Worm (Caenorhabditis elegans) whole organism, L4 larva: ENCODE data around the gene F49F1.14.

ENCODE experiments used
- F10B5.3 ChIP-seq: sonication (generic microtip); optimal IDR thresholded peaks from 2 replicates; lab custom pipeline; 2016; ENCODE audit warnings: mild to moderate bottlenecking, missing genetic modification characterization, missing compliant biosample characterization
- F44E2.7 ChIP-seq: fragments of 200-800 bp; sonication (Bioruptor generic); IDR thresholded peaks from 2 replicates; pipeline ENCODE4 v2.1.2; 2022; ENCODE audit warnings: missing genetic modification characterization, missing compliant biosample characterization
- R02D3.7 ChIP-seq: fragments of 150-350 bp; sonication (generic microtip); optimal IDR thresholded peaks from 3 replicates; lab custom pipeline; 2014; ENCODE audit warnings: missing biosample characterization, missing genetic modification characterization
- T20F7.1 ChIP-seq: fragments of 200-800 bp; sonication (Bioruptor generic); optimal IDR thresholded peaks from 2 replicates; lab custom pipeline; 2018; ENCODE audit warnings: mild to moderate bottlenecking, missing genetic modification characterization, missing compliant biosample characterization
- T26A8.4 ChIP-seq: fragments of 200-800 bp; sonication (Bioruptor generic); IDR thresholded peaks from 2 replicates; pipeline ENCODE4 v1.3.6; 2022; ENCODE audit warnings: missing genetic modification characterization, missing compliant biosample characterization
- ZK546.5 ChIP-seq, 2 experiments: sonication (generic microtip); optimal IDR thresholded peaks; 2 replicates each; lab custom pipeline; 2017; ENCODE audit warnings: missing biosample characterization in 2 of 2, missing genetic modification characterization in 2 of 2
- aha-1 ChIP-seq: fragments of 150-350 bp; peaks from one replicate; lab custom pipeline; 2014; ENCODE audit warnings: missing biosample characterization, missing genetic modification characterization
- aly-2 ChIP-seq: sonication (generic microtip); optimal IDR thresholded peaks from 2 replicates; lab custom pipeline; 2018; ENCODE audit warnings: missing biosample characterization, missing genetic modification characterization
- ceh-20 ChIP-seq: fragments of 200-800 bp; sonication (Bioruptor generic); IDR thresholded peaks from 2 replicates; pipeline ENCODE4 v1.3.6; 2022; ENCODE audit warnings: missing genetic modification reagents, missing genetic modification characterization, missing compliant biosample characterization
- ceh-62 ChIP-seq: sonication (generic microtip); optimal IDR thresholded peaks from 2 replicates; lab custom pipeline; 2017; ENCODE audit warnings: missing biosample characterization, missing genetic modification characterization
- ces-1 ChIP-seq: fragments of 150-350 bp; sonication (generic microtip); optimal IDR thresholded peaks from 4 replicates; lab custom pipeline; 2014; ENCODE audit warnings: missing biosample characterization, missing genetic modification reagents, missing genetic modification characterization
- cey-2 ChIP-seq: sonication (generic microtip); optimal IDR thresholded peaks from 3 replicates; lab custom pipeline; 2017; ENCODE audit warnings: missing genetic modification characterization, mild to moderate bottlenecking, missing compliant biosample characterization, antibody characterized with exemption, borderline replicate concordance; ENCODE audit not compliant: insufficient read depth
- daf-16 ChIP-seq, 3 experiments: sonication (generic microtip); optimal IDR thresholded peaks; 2 replicates each; lab custom pipeline; 2016 to 2017; ENCODE audit warnings: missing genetic modification characterization in 3 of 3, missing genetic modification reagents in 3 of 3, mild to moderate bottlenecking in 2 of 3, missing compliant biosample characterization in 2 of 3, missing biosample characterization in 1 of 3, moderate library complexity in 1 of 3
- fkh-10 ChIP-seq: fragments of 150-350 bp; optimal IDR thresholded peaks from 2 replicates; lab custom pipeline; 2014; ENCODE audit warnings: missing biosample characterization, missing genetic modification reagents, missing genetic modification characterization
- gei-8 ChIP-seq: fragments of 200-800 bp; sonication (Bioruptor generic); optimal IDR thresholded peaks from 2 replicates; lab custom pipeline; 2018; ENCODE audit warnings: mild to moderate bottlenecking, missing genetic modification characterization, missing compliant biosample characterization
- hlh-11 ChIP-seq: fragments of 200-800 bp; sonication (Bioruptor generic); optimal IDR thresholded peaks from 2 replicates; lab custom pipeline; 2018; ENCODE audit warnings: mild to moderate bottlenecking, missing genetic modification characterization, missing compliant biosample characterization
- hlh-30 ChIP-seq: sonication (generic microtip); optimal IDR thresholded peaks from 2 replicates; lab custom pipeline; 2017; ENCODE audit warnings: antibody characterized with exemption, mild to moderate bottlenecking, missing genetic modification characterization, missing compliant biosample characterization; ENCODE audit not compliant: insufficient read depth
- lir-3 ChIP-seq: sonication (generic microtip); optimal IDR thresholded peaks from 2 replicates; lab custom pipeline; 2016; ENCODE audit warnings: mild to moderate bottlenecking, missing genetic modification characterization, missing compliant biosample characterization
- lsy-2 ChIP-seq, 2 experiments: fragments of 150-350 bp in 1 of 2; sonication (generic microtip) in 1 of 2; optimal IDR thresholded peaks; 2 replicates each; lab custom pipeline; 2014 to 2017; ENCODE audit warnings: missing biosample characterization in 2 of 2, missing genetic modification characterization in 2 of 2
- madf-9 ChIP-seq: fragments of 200-800 bp; sonication (Bioruptor generic); conservative IDR thresholded peaks from 2 replicates; pipeline ENCODE4 v1.3.6; 2022; ENCODE audit warnings: missing genetic modification reagents, missing genetic modification characterization, missing compliant biosample characterization
- mes-2 ChIP-seq: sonication (generic microtip); optimal IDR thresholded peaks from 2 replicates; lab custom pipeline; 2016; ENCODE audit warnings: missing genotype, mild to moderate bottlenecking, missing genetic modification characterization, missing compliant biosample characterization; ENCODE audit not compliant: poor library complexity, severe bottlenecking
- nhr-10 ChIP-seq: fragments of 150-350 bp; optimal IDR thresholded peaks from 2 replicates; lab custom pipeline; 2014; ENCODE audit warnings: missing biosample characterization, missing genetic modification characterization
- nhr-11 ChIP-seq: fragments of 150-350 bp; optimal IDR thresholded peaks from 2 replicates; lab custom pipeline; 2014; ENCODE audit warnings: missing biosample characterization, missing genetic modification characterization
- nhr-25 ChIP-seq: sonication (generic microtip); optimal IDR thresholded peaks from 2 replicates; lab custom pipeline; 2017; ENCODE audit warnings: missing genetic modification characterization, mild to moderate bottlenecking, missing compliant biosample characterization, antibody characterized with exemption, moderate library complexity, borderline replicate concordance; ENCODE audit not compliant: insufficient read depth
- nhr-28 ChIP-seq: fragments of 150-350 bp; optimal IDR thresholded peaks from 2 replicates; lab custom pipeline; 2014; ENCODE audit warnings: missing biosample characterization, missing genetic modification characterization
- nhr-76 ChIP-seq: fragments of 150-350 bp; optimal IDR thresholded peaks from 2 replicates; lab custom pipeline; 2014; ENCODE audit warnings: missing biosample characterization, missing genetic modification characterization
- spr-1 ChIP-seq: sonication (generic microtip); optimal IDR thresholded peaks from 2 replicates; lab custom pipeline; 2016; ENCODE audit warnings: mild to moderate bottlenecking, missing genetic modification characterization, missing compliant biosample characterization
- tra-1 ChIP-seq: fragments of 200-800 bp; sonication (Bioruptor generic); IDR thresholded peaks from 2 replicates; pipeline ENCODE4 v1.3.6; 2022; ENCODE audit warnings: missing genetic modification reagents, missing genetic modification characterization, missing compliant biosample characterization
- unc-62 ChIP-seq, 3 experiments: fragments of 150-350 bp in 1 of 3; sonication (generic microtip); optimal IDR thresholded peaks in 2 of 3; peaks in 1 of 3; 1 replicate in 1 of 3; 2 replicates in 2 of 3; lab custom pipeline; 2014 to 2017; ENCODE audit warnings: missing biosample characterization in 3 of 3, missing genetic modification characterization in 3 of 3, missing genetic modification reagents in 3 of 3, missing genotype in 1 of 3
- zag-1 ChIP-seq: fragments of 150-350 bp; optimal IDR thresholded peaks from 2 replicates; lab custom pipeline; 2014; ENCODE audit warnings: missing biosample characterization, missing genetic modification characterization
- zip-11 ChIP-seq: fragments of 200-800 bp; sonication (Bioruptor generic); IDR thresholded peaks from 2 replicates; pipeline ENCODE4 v1.3.6; 2022; ENCODE audit warnings: missing genetic modification characterization, missing compliant biosample characterization
- ztf-7 ChIP-seq: fragments of 150-350 bp; optimal IDR thresholded peaks from 2 replicates; lab custom pipeline; 2014; ENCODE audit warnings: missing biosample characterization, missing genetic modification characterization

Gene F49F1.14

ce11 chrIV:4114526-4114925 is 2.2 kb upstream of the F49F1.14 start, which contains the start of gene F49F1.15:
TSS of gene F49F1.15 (minus strand) at chrIV:4114626.
- TF ChIP-seq lir-3 (tag; lab: Kevin White, UChicago) = no peak
- TF ChIP-seq nhr-10 (tag; lab: Kevin White, UChicago) = no peak
- TF ChIP-seq fkh-10 = no peak

ce11 chrIV:4108767-4109166 is 3.5 kb downstream of the F49F1.14 start, which contains the start of gene C35B1.7:
TSS of gene C35B1.7 (plus strand) at chrIV:4109067.
- TF ChIP-seq nhr-28 (no peak), fkh-10 (no peak), hlh-11 (tag; lab: Kevin White, UChicago) (no peak), aly-2 (no peak), nhr-25 (tag; lab: Kevin White, UChicago) (no peak), spr-1 (tag; lab: Kevin White, UChicago) (no peak), ces-1 (GFP tag; lab: Kevin White, UChicago) (no peak), nhr-76 (no peak), nhr-10 (tag; lab: Kevin White, UChicago) (no peak), F10B5.3 (tag; lab: Kevin White, UChicago) (no peak), cey-2 (no peak), gei-8 (GFP tag; lab: Kevin White, UChicago) (no peak), tra-1 (GFP tag; lab: Robert Waterston, UW) (no peak), ZK546.5 (tag; optimal IDR thresholded peaks at IDR 0.05; lab: Kevin White, UChicago) (no peak), ztf-7 (tag; lab: Kevin White, UChicago) (no peak), F44E2.7 (GFP tag; lab: Robert Waterston, UW) (no peak), T26A8.4 (GFP tag; lab: Robert Waterston, UW) (no peak), T20F7.1 (GFP tag; lab: Kevin White, UChicago) (no peak)

ce11 chrIV:4102720-4103119 is 9.6 kb downstream of the F49F1.14 start, which contains the start of gene ubc-1:
TSS of gene ubc-1 (plus strand) at chrIV:4103020.
- TF ChIP-seq unc-62 (GFP tag; optimal IDR thresholded peaks at IDR 0.05 in 1 of 2; lab: Kevin White, UChicago) (peak in 1 of 2 experiments; percentile 58), unc-62 (tag; optimal IDR thresholded peaks at IDR 0.05; lab: Kevin White, UChicago) (no peak), zip-11 (GFP tag; lab: Robert Waterston, UW) (no peak)

- TF ChIP-seq daf-16 (GFP tag; optimal IDR thresholded peaks at IDR 0.05; lab: Kevin White, UChicago) (peak in 1 of 2 experiments; percentile 95), daf-16 (tag; optimal IDR thresholded peaks at IDR 0.05; lab: Kevin White, UChicago) (no peak), zag-1 (tag; lab: Kevin White, UChicago) (no peak), hlh-30 (tag; lab: Kevin White, UChicago) (peak; percentile 45), fkh-10 (no peak)
Observed at ce11 chrIV:4099773-4100172, 12.5 kb downstream of the F49F1.14 start.

- no peak for TF ChIP-seq R02D3.7
- TF ChIP-seq ceh-62 = no peak
- no peak for TF ChIP-seq ztf-7 (tag; lab: Kevin White, UChicago)
- TF ChIP-seq hlh-11 (tag; lab: Kevin White, UChicago) = no peak
- no peak for TF ChIP-seq lir-3 (tag; lab: Kevin White, UChicago)
- TF ChIP-seq aha-1 (tag; lab: Kevin White, UChicago) = peak; percentile 61
- TF ChIP-seq madf-9 = peak; percentile 26; the same call in 1 of the 2 replicates
Observed at ce11 chrIV:4096940-4097339, 15.3 kb downstream of the F49F1.14 start.

ce11 chrIV:4094364-4094763 is 17.9 kb downstream of the F49F1.14 start:
- TF ChIP-seq nhr-11 (tag; lab: Kevin White, UChicago) = no peak
- peak in 1 of 2 experiments; percentile 69 for TF ChIP-seq daf-16 (GFP tag; optimal IDR thresholded peaks at IDR 0.05; lab: Kevin White, UChicago)
- TF ChIP-seq daf-16 (tag; optimal IDR thresholded peaks at IDR 0.05; lab: Kevin White, UChicago) = no peak
- TF ChIP-seq aha-1 (tag; lab: Kevin White, UChicago) = peak; percentile 86
- peak; percentile 1 for TF ChIP-seq mes-2 (tag; lab: Kevin White, UChicago)
- TF ChIP-seq ceh-20 (GFP tag; lab: Robert Waterston, UW) = 0 out of 2 replicates have a peak, but pooled peaks have one; percentile 20
- no peak for TF ChIP-seq R02D3.7
- peak in 1 of 2 experiments; percentile 12 for TF ChIP-seq lsy-2 (tag; optimal IDR thresholded peaks at IDR 0.05; lab: Kevin White, UChicago)
- TF ChIP-seq hlh-11 (tag; lab: Kevin White, UChicago) = peak; percentile 16
